Fruit fly (Drosophila melanogaster): ENCODE results near the gene Ork1.
A peak's percentile ranks its signal among the peaks of the same experiment; 100 is the strongest.

Gene Ork1

DNA sequence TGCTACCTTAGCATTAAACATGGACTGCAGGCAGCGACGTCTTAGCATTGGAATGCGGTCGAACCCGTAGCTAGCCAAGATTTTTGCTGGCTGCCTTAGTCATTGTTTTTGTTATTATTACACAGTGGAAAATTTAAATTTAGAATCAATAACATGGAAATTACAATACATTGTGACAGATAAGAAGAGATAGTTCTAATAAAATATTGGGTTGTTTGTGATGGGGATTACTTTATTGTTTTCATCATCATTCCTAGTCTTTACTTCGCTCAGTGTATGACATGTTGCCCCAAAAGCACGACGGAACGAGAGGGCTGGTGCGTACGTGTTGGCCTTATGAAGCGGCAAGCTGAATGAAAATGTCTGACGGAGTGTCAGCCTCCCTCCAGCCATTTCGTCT is 45.5 kb upstream of the Ork1 start (continued):
- peak; percentile 71 for TF ChIP-seq maf-S (GFP tag; optimal IDR thresholded peaks at IDR 0.05)
- TF ChIP-seq CG17802 (tag; optimal IDR thresholded peaks at IDR 0.05): peak; percentile 51
- TF ChIP-seq CG12236 (GFP tag; optimal IDR thresholded peaks at IDR 0.05): peak; percentile 54
- no peak for TF ChIP-seq yki (optimal IDR thresholded peaks at IDR 0.05)
- TF ChIP-seq gsb (GFP tag; IDR thresholded peaks at IDR 0.05): peak; percentile 73
- TF ChIP-seq CG10654 (GFP tag; optimal IDR thresholded peaks at IDR 0.05): peak; percentile 67
- TF ChIP-seq lola (GFP tag; optimal IDR thresholded peaks at IDR 0.05): peak in 1 of 3 experiments; percentile 67
- peak; percentile 66 for TF ChIP-seq ewg (GFP tag; optimal IDR thresholded peaks at IDR 0.05)
- peak; percentile 33 for TF ChIP-seq vfl (GFP tag; optimal IDR thresholded peaks at IDR 0.05)
- TF ChIP-seq so (GFP tag; IDR thresholded peaks at IDR 0.05): peak; percentile 91
- peak; percentile 65 for TF ChIP-seq CG2875 (GFP tag; optimal IDR thresholded peaks at IDR 0.05)
- TF ChIP-seq C15 (GFP tag; IDR thresholded peaks at IDR 0.05): 0 out of 3 replicates have a peak, but pooled peaks have one; percentile 41
- TF ChIP-seq ap (GFP tag; IDR thresholded peaks at IDR 0.05): peak; percentile 74
- TF ChIP-seq disco-r (GFP tag; optimal IDR thresholded peaks at IDR 0.05): peak; percentile 51
- peak; percentile 67 for TF ChIP-seq CG9609 (GFP tag; optimal IDR thresholded peaks at IDR 0.05)
- no peak for TF ChIP-seq Myb (GFP tag; optimal IDR thresholded peaks at IDR 0.05)
- no peak for TF ChIP-seq CG15479 (GFP tag; optimal IDR thresholded peaks at IDR 0.05)
- TF ChIP-seq ssp (GFP tag; IDR thresholded peaks at IDR 0.05): peak; percentile 68
- TF ChIP-seq CG17359 (tag; optimal IDR thresholded peaks at IDR 0.05): peak; percentile 92
- peak; percentile 74 for TF ChIP-seq BtbVII (GFP tag; optimal IDR thresholded peaks at IDR 0.05)
- TF ChIP-seq CG18599 (GFP tag; optimal IDR thresholded peaks at IDR 0.05): peak; percentile 84
- TF ChIP-seq CG12744 (GFP tag; optimal IDR thresholded peaks at IDR 0.05): peak; percentile 64
- peak; percentile 52; the same call in 1 of the 2 replicates for TF ChIP-seq aop (GFP tag; IDR thresholded peaks at IDR 0.05)
- TF ChIP-seq exex (tag; optimal IDR thresholded peaks at IDR 0.05): peak; percentile 48
- peak; percentile 66 for TF ChIP-seq zfh2 (GFP tag; optimal IDR thresholded peaks at IDR 0.05)
- no peak for TF ChIP-seq Kr (GFP tag; optimal IDR thresholded peaks at IDR 0.05)
- TF ChIP-seq Atf-2 (GFP tag; optimal IDR thresholded peaks at IDR 0.05): peak; percentile 64
- peak; percentile 73 for TF ChIP-seq CG16863 (GFP tag; optimal IDR thresholded peaks at IDR 0.05)
- no peak for TF ChIP-seq tll (GFP tag; optimal IDR thresholded peaks at IDR 0.05)
- TF ChIP-seq Nf-YC (tag; optimal IDR thresholded peaks at IDR 0.05): peak; percentile 79
- TF ChIP-seq CG13624 (GFP tag; optimal IDR thresholded peaks at IDR 0.05): peak; percentile 80
- peak; percentile 53; the same call in 1 of the 2 replicates for TF ChIP-seq cas (GFP tag; IDR thresholded peaks at IDR 0.05)
- peak; percentile 57; the same call in 1 of the 2 replicates for TF ChIP-seq sim (GFP tag; IDR thresholded peaks at IDR 0.05)

DNA sequence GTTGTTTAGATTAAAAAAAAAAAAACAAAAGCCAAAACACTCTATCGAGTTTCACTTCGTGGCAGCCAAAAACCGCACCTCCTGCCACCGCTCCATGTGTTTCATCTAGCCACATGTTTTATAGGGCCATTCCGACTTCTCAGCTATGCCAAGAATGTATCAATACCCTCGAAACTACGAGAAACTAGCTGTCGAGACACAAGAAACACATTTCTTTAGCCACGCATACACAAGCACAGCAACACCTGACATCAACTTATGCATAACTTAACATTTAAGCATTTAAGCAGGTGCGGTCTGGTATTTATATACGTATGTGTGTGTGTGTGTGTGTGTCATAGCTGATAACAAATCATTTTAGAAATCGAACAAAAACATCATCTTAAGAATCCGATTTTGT is 44.5 kb upstream of the Ork1 start:
- TF ChIP-seq abd-A (tag; optimal IDR thresholded peaks at IDR 0.05) (peak; percentile 35), sd (tag; optimal IDR thresholded peaks at IDR 0.05) (peak; percentile 98), chinmo (GFP tag; IDR thresholded peaks at IDR 0.05; ENCODE audit: partially characterized antibody) (peak; percentile 64; the same call in 1 of the 4 replicates), CG8944 (GFP tag; optimal IDR thresholded peaks at IDR 0.05) (no peak), vvl (GFP tag; IDR thresholded peaks at IDR 0.05) (0 out of 2 replicates have a peak, but pooled peaks have one; percentile 30), Dek (tag; optimal IDR thresholded peaks at IDR 0.05) (no peak), CG9437 (GFP tag; optimal IDR thresholded peaks at IDR 0.05) (no peak), cg (GFP tag; optimal IDR thresholded peaks at IDR 0.05) (peak; percentile 22), CHES-1-like (GFP tag; optimal IDR thresholded peaks at IDR 0.05) (no peak)

All from whole organism, embryonic.